Fruit fly (Drosophila melanogaster) whole organism, embryonic: ENCODE results near the gene CG42819.
A peak's percentile ranks its signal among the peaks of the same experiment; 100 is the strongest.

Experiments used
- CG11085 ChIP-seq: fragments of 200-800 bp; sonication (Bioruptor generic); IDR thresholded peaks from 2 replicates; pipeline ENCODE4 v1.3.6; 2022; ENCODE audit warnings: missing biosample characterization, missing genetic modification characterization
- CG11247 ChIP-seq: fragments of 200-800 bp; sonication (Bioruptor generic); IDR thresholded peaks from 2 replicates; pipeline ENCODE4 v1.3.6; 2022; ENCODE audit warnings: missing biosample characterization, missing genetic modification characterization
- CG13287 ChIP-seq: fragments of 200-800 bp; sonication (Bioruptor generic); IDR thresholded peaks from 2 replicates; pipeline ENCODE4 v1.3.6; 2022; ENCODE audit warnings: missing biosample characterization, missing genetic modification characterization; ENCODE audit not compliant: partially characterized antibody
- CG13296 ChIP-seq: fragments of 200-800 bp; sonication (Bioruptor generic); optimal IDR thresholded peaks from 3 replicates; lab custom pipeline; 2018; ENCODE audit warnings: missing biosample characterization, mild to moderate bottlenecking, missing genetic modification characterization
- CG13894 ChIP-seq: fragments of 200-800 bp; sonication (Bioruptor generic); optimal IDR thresholded peaks from 3 replicates; lab custom pipeline; 2018; ENCODE audit warnings: missing biosample characterization, mild to moderate bottlenecking, missing genetic modification characterization, moderate library complexity
- CG14014 ChIP-seq: fragments of 200-800 bp; sonication (Bioruptor generic); IDR thresholded peaks from 2 replicates; pipeline ENCODE4 v1.3.6; 2022; ENCODE audit warnings: missing biosample characterization, missing genetic modification characterization
- CG15696 ChIP-seq: fragments of 200-800 bp; sonication (Bioruptor generic); optimal IDR thresholded peaks from 2 replicates; lab custom pipeline; 2019; ENCODE audit warnings: missing biosample characterization, mild to moderate bottlenecking, missing genetic modification characterization, moderate library complexity
- CG17829 ChIP-seq: fragments of 200-800 bp; optimal IDR thresholded peaks from 2 replicates; lab custom pipeline; 2019; ENCODE audit warnings: missing biosample characterization, mild to moderate bottlenecking, missing genetic modification characterization, moderate library complexity
- CG18599 ChIP-seq: fragments of 200-800 bp; sonication (Bioruptor generic); optimal IDR thresholded peaks from 3 replicates; lab custom pipeline; 2017; ENCODE audit warnings: missing biosample characterization, missing genetic modification characterization, mild to moderate bottlenecking, moderate library complexity, missing genetic modification reagents
- CG18619 ChIP-seq: fragments of 200-800 bp; sonication (Bioruptor generic); optimal IDR thresholded peaks from 3 replicates; lab custom pipeline; 2017; ENCODE audit warnings: missing biosample characterization, mild to moderate bottlenecking, missing genetic modification characterization
- CG2116 ChIP-seq: fragments of 200-800 bp; sonication (Bioruptor generic); optimal IDR thresholded peaks from 3 replicates; lab custom pipeline; 2018; ENCODE audit warnings: missing biosample characterization, mild to moderate bottlenecking, missing genetic modification characterization
- CG5245 ChIP-seq: fragments of 200-800 bp; sonication (Bioruptor generic); optimal IDR thresholded peaks from 3 replicates; lab custom pipeline; 2016; ENCODE audit warnings: missing biosample characterization, missing genetic modification characterization
- CG6175 ChIP-seq: fragments of 200-800 bp; sonication (Bioruptor generic); IDR thresholded peaks from 3 replicates; pipeline ENCODE4 v1.3.6; 2022; ENCODE audit warnings: missing biosample characterization, missing genetic modification characterization
- CG6683 ChIP-seq: fragments of 200-800 bp; sonication (Bioruptor generic); optimal IDR thresholded peaks from 2 replicates; lab custom pipeline; 2017; ENCODE audit warnings: missing biosample characterization, mild to moderate bottlenecking, missing genetic modification characterization, missing genetic modification reagents
- CG6854 ChIP-seq: fragments of 200-800 bp; sonication (Bioruptor generic); optimal IDR thresholded peaks from 3 replicates; lab custom pipeline; 2017; ENCODE audit warnings: missing biosample characterization, mild to moderate bottlenecking, missing genetic modification characterization
- CG8478 ChIP-seq: fragments of >200 bp; optimal IDR thresholded peaks from 2 replicates; lab custom pipeline; 2018
- CG9817 ChIP-seq: fragments of 200-800 bp; sonication (Bioruptor generic); optimal IDR thresholded peaks from 2 replicates; lab custom pipeline; 2018; ENCODE audit warnings: missing biosample characterization, mild to moderate bottlenecking, missing genetic modification characterization, moderate library complexity
- Dfd ChIP-seq, 2 experiments: fragments of >200 bp; optimal IDR thresholded peaks; 2 replicates each; lab custom pipeline; 2017; ENCODE audit warnings: missing biosample characterization in 2 of 2, missing genetic modification characterization in 2 of 2
- Dip3 ChIP-seq: fragments of 200-800 bp; sonication (Bioruptor generic); optimal IDR thresholded peaks from 3 replicates; lab custom pipeline; 2016; ENCODE audit warnings: missing biosample characterization, missing genetic modification characterization
- Drgx ChIP-seq: fragments of 200-800 bp; sonication (Bioruptor generic); IDR thresholded peaks from 2 replicates; pipeline ENCODE4 v1.3.6; 2022; ENCODE audit warnings: missing biosample characterization, missing genetic modification characterization
- HLH3B ChIP-seq: fragments of 200-800 bp; sonication (Bioruptor generic); IDR thresholded peaks from 2 replicates; pipeline ENCODE4 v1.3.6; 2022; ENCODE audit warnings: missing biosample characterization, missing genetic modification characterization
- HLH4C ChIP-seq: fragments of 200-800 bp; sonication (Bioruptor generic); IDR thresholded peaks from 3 replicates; pipeline ENCODE4 v1.3.6; 2022; ENCODE audit warnings: missing biosample characterization, missing genetic modification characterization; ENCODE audit not compliant: partially characterized antibody
- Hmr ChIP-seq: fragments of 200-800 bp; sonication (Bioruptor generic); optimal IDR thresholded peaks from 3 replicates; lab custom pipeline; 2017; ENCODE audit warnings: mild to moderate bottlenecking, missing biosample characterization, missing genetic modification reagents, missing genetic modification characterization
- NFAT ChIP-seq: fragments of 200-800 bp; sonication (Bioruptor generic); IDR thresholded peaks from 2 replicates; pipeline ENCODE4 v1.3.6; 2022; ENCODE audit warnings: missing biosample characterization, missing genetic modification characterization
- Oaz ChIP-seq: fragments of 200-800 bp; sonication (Bioruptor generic); IDR thresholded peaks from 2 replicates; pipeline ENCODE4 v1.3.6; 2022; ENCODE audit warnings: missing biosample characterization, missing genetic modification characterization
- Ravus ChIP-seq: fragments of 200-800 bp; sonication (Bioruptor generic); IDR thresholded peaks from 2 replicates; pipeline ENCODE4 v1.3.6; 2022; ENCODE audit warnings: missing biosample characterization, missing genetic modification characterization
- Spps ChIP-seq: fragments of 200-800 bp; sonication (Bioruptor generic); optimal IDR thresholded peaks from 2 replicates; lab custom pipeline; 2018; ENCODE audit warnings: missing biosample characterization, mild to moderate bottlenecking, missing genetic modification characterization
- Trl ChIP-seq, 3 experiments: fragments of >200 bp in 2 of 3; fragments of 200-800 bp in 1 of 3; sonication (Bioruptor generic) in 1 of 3; optimal IDR thresholded peaks; 2 replicates in 1 of 3; 3 replicates in 2 of 3; lab custom pipeline; 2016 to 2017; ENCODE audit warnings: missing biosample characterization in 1 of 3, missing genetic modification characterization in 1 of 3
- Xbp1 ChIP-seq: fragments of 200-800 bp; sonication (Bioruptor generic); optimal IDR thresholded peaks from 3 replicates; lab custom pipeline; 2016; ENCODE audit warnings: missing biosample characterization, mild to moderate bottlenecking, missing genetic modification characterization
- ato ChIP-seq: fragments of 200-800 bp; sonication (Bioruptor generic); IDR thresholded peaks from 2 replicates; pipeline ENCODE4 v1.3.6; 2022; ENCODE audit warnings: missing biosample characterization, missing genetic modification characterization; ENCODE audit not compliant: partially characterized antibody
- bowl ChIP-seq: fragments of 200-800 bp; sonication (Bioruptor generic); IDR thresholded peaks from 2 replicates; pipeline ENCODE4 v1.3.6; 2022; ENCODE audit warnings: missing biosample characterization, missing genetic modification characterization
- chn ChIP-seq: fragments of 200-800 bp; sonication (Bioruptor generic); optimal IDR thresholded peaks from 2 replicates; lab custom pipeline; 2016; ENCODE audit warnings: missing biosample characterization, missing genetic modification characterization
- ci ChIP-seq: fragments of 200-800 bp; sonication (Bioruptor generic); IDR thresholded peaks from 3 replicates; pipeline ENCODE4 v1.3.6; 2022; ENCODE audit warnings: missing biosample characterization, missing genetic modification characterization
- crol ChIP-seq: fragments of 200-800 bp; sonication (Bioruptor generic); IDR thresholded peaks from 2 replicates; pipeline ENCODE4 v1.3.6; 2022; ENCODE audit warnings: missing biosample characterization, missing genetic modification characterization
- disco-r ChIP-seq: fragments of 200-800 bp; sonication (Bioruptor generic); optimal IDR thresholded peaks from 2 replicates; lab custom pipeline; 2016; ENCODE audit warnings: missing biosample characterization, missing genetic modification characterization
- eve ChIP-seq, 2 experiments: fragments of >200 bp; optimal IDR thresholded peaks; 2 replicates each; lab custom pipeline; 2017; ENCODE audit warnings: missing biosample characterization in 2 of 2, missing genetic modification characterization in 2 of 2
- hbn ChIP-seq: fragments of 200-800 bp; sonication (Bioruptor generic); IDR thresholded peaks from 2 replicates; pipeline ENCODE4 v1.3.6; 2022; ENCODE audit warnings: missing biosample characterization, missing genetic modification characterization; ENCODE audit not compliant: partially characterized antibody
- her ChIP-seq: fragments of 200-800 bp; sonication (Bioruptor generic); optimal IDR thresholded peaks from 2 replicates; lab custom pipeline; 2016; ENCODE audit warnings: missing biosample characterization, missing genetic modification characterization
- ken ChIP-seq: fragments of 200-800 bp; sonication (Bioruptor generic); IDR thresholded peaks from 3 replicates; pipeline ENCODE4 v1.3.6; 2022; ENCODE audit warnings: missing biosample characterization, missing genetic modification characterization
- klu ChIP-seq: fragments of 200-800 bp; sonication (Bioruptor generic); IDR thresholded peaks from 2 replicates; pipeline ENCODE4 v1.3.6; 2022; ENCODE audit warnings: missing biosample characterization, missing genetic modification characterization
- lilli ChIP-seq: fragments of 200-800 bp; sonication (Bioruptor generic); optimal IDR thresholded peaks from 3 replicates; lab custom pipeline; 2016; ENCODE audit warnings: missing biosample characterization, missing genetic modification characterization
- odd ChIP-seq: fragments of 200-800 bp; sonication (Bioruptor generic); optimal IDR thresholded peaks from 2 replicates; lab custom pipeline; 2017; ENCODE audit warnings: missing biosample characterization, mild to moderate bottlenecking, missing genetic modification characterization
- ranshi ChIP-seq: fragments of 200-800 bp; sonication (Bioruptor generic); IDR thresholded peaks from 2 replicates; pipeline ENCODE4 v1.3.6; 2022; ENCODE audit warnings: missing biosample characterization, missing genetic modification characterization
- rib ChIP-seq: fragments of 200-800 bp; sonication (Bioruptor generic); IDR thresholded peaks from 2 replicates; pipeline ENCODE4 v1.3.6; 2022; ENCODE audit warnings: missing biosample characterization, missing genetic modification characterization
- shn ChIP-seq: fragments of 200-800 bp; sonication (Bioruptor generic); optimal IDR thresholded peaks from 3 replicates; lab custom pipeline; 2016; ENCODE audit warnings: missing biosample characterization, missing genetic modification characterization
- slbo ChIP-seq: fragments of 200-800 bp; sonication (Bioruptor generic); IDR thresholded peaks from 2 replicates; pipeline ENCODE4 v1.3.6; 2022; ENCODE audit warnings: missing biosample characterization, missing genetic modification characterization
- stc ChIP-seq: fragments of 200-800 bp; sonication (Bioruptor generic); IDR thresholded peaks from 2 replicates; pipeline ENCODE4 v1.3.6; 2022; ENCODE audit warnings: missing biosample characterization, missing genetic modification characterization
- sug ChIP-seq: fragments of 200-800 bp; optimal IDR thresholded peaks from 2 replicates; lab custom pipeline; 2019; ENCODE audit warnings: missing biosample characterization, mild to moderate bottlenecking, missing genetic modification characterization, moderate library complexity
- zf30C ChIP-seq: fragments of 200-800 bp; sonication (Bioruptor generic); optimal IDR thresholded peaks from 3 replicates; lab custom pipeline; 2018; ENCODE audit warnings: missing biosample characterization, mild to moderate bottlenecking, missing genetic modification characterization

The CG42819 gene

dm6 chr2L:8365701-8366643 is 23.2 kb downstream of the CG42819 start, which contains the start of gene Pp2A-29B (continued):
- TF ChIP-seq zf30C: peak; percentile 10
- TF ChIP-seq sug (tag; lab: Kevin White, UChicago): peak; percentile 59
- no peak for TF ChIP-seq CG6175 (GFP tag; lab: Robert Waterston, UW)
- no peak for TF ChIP-seq odd (GFP tag; lab: Kevin White, UChicago)
- TF ChIP-seq CG18619 (GFP tag; lab: Kevin White, UChicago): peak; percentile 27
- TF ChIP-seq CG13287: peak; percentile 99
- peak; percentile 4 for TF ChIP-seq Hmr (GFP tag; lab: Kevin White, UChicago)
- no peak for TF ChIP-seq Ravus
- TF ChIP-seq ci (GFP tag; lab: Robert Waterston, UW): no peak
- peak; percentile 35 for TF ChIP-seq CG15696 (tag; lab: Kevin White, UChicago)
- peak; percentile 45; the same call in 1 of the 2 replicates for TF ChIP-seq klu
- TF ChIP-seq Trl (optimal IDR thresholded peaks at IDR 0.05; lab: Kevin White, UChicago): no peak
- peak; percentile 3 for TF ChIP-seq Trl (GFP tag; optimal IDR thresholded peaks at IDR 0.05; lab: Kevin White, UChicago)
- no peak for TF ChIP-seq disco-r (GFP tag; lab: Kevin White, UChicago)
- TF ChIP-seq CG11247 (GFP tag; lab: Robert Waterston, UW): no peak
- TF ChIP-seq hbn (GFP tag; lab: Robert Waterston, UW): peak; percentile 99
- TF ChIP-seq CG13894 (tag; lab: Kevin White, UChicago): no peak
- TF ChIP-seq Drgx (GFP tag; lab: Robert Waterston, UW): no peak
- no peak for TF ChIP-seq her (GFP tag; lab: Kevin White, UChicago)
- TF ChIP-seq Dfd (GFP tag; optimal IDR thresholded peaks at IDR 0.05; lab: Kevin White, UChicago): no peak
- no peak for TF ChIP-seq CG14014 (GFP tag; lab: Robert Waterston, UW)
- no peak for TF ChIP-seq Spps (tag; lab: Kevin White, UChicago)
- no peak for TF ChIP-seq eve (GFP tag; optimal IDR thresholded peaks at IDR 0.05; lab: Kevin White, UChicago)
- no peak for TF ChIP-seq crol (GFP tag; lab: Robert Waterston, UW)
- TF ChIP-seq lilli: peak; percentile 8
- peak; percentile 39 for TF ChIP-seq Xbp1
- no peak for TF ChIP-seq CG18599
- no peak for TF ChIP-seq stc (GFP tag; lab: Robert Waterston, UW)
- peak; percentile 17 for TF ChIP-seq CG9817
- TF ChIP-seq HLH4C: peak; percentile 99
- TF ChIP-seq slbo (GFP tag; lab: Robert Waterston, UW): peak; percentile 56; the same call in 1 of the 2 replicates
- TF ChIP-seq CG11085 (GFP tag; lab: Robert Waterston, UW): no peak
- no peak for TF ChIP-seq bowl (GFP tag; lab: Robert Waterston, UW)
- TF ChIP-seq CG2116 (GFP tag; lab: Kevin White, UChicago): peak; percentile 91
- TF ChIP-seq NFAT (GFP tag; lab: Robert Waterston, UW): no peak
- TF ChIP-seq Oaz (GFP tag; lab: Robert Waterston, UW): no peak
- no peak for TF ChIP-seq chn
- TF ChIP-seq ato (GFP tag; lab: Robert Waterston, UW): peak; percentile 95
- no peak for TF ChIP-seq shn
- TF ChIP-seq CG6683: no peak
- TF ChIP-seq ken (GFP tag; lab: Robert Waterston, UW): no peak
- no peak for TF ChIP-seq ranshi (GFP tag; lab: Robert Waterston, UW)
- TF ChIP-seq Dip3 (GFP tag; lab: Kevin White, UChicago): peak; percentile 19
- TF ChIP-seq CG5245 (GFP tag; lab: Kevin White, UChicago): no peak
- TF ChIP-seq CG13296: no peak
- no peak for TF ChIP-seq HLH3B
- no peak for TF ChIP-seq CG6854
- TF ChIP-seq CG8478 (lab: Kevin White, UChicago): peak; percentile 84
- TF ChIP-seq CG17829 (tag; lab: Kevin White, UChicago): peak; percentile 53
- no peak for TF ChIP-seq rib (GFP tag; lab: Robert Waterston, UW)
